Worm (Caenorhabditis elegans) whole organism, late embryonic: ENCODE results near the gene F55C12.19.

Experiments
- C38D4.7 ChIP-seq: fragments of 200-800 bp; sonication (Bioruptor generic); optimal IDR thresholded peaks from 2 replicates; lab custom pipeline; 2018; ENCODE audit warnings: mild to moderate bottlenecking, missing genetic modification characterization, moderate library complexity, missing compliant biosample characterization
- K02D7.2 ChIP-seq: sonication (generic microtip); optimal IDR thresholded peaks from 2 replicates; lab custom pipeline; 2017; ENCODE audit warnings: mild to moderate bottlenecking, missing genetic modification characterization, missing compliant biosample characterization
- K09A11.1 ChIP-seq: sonication (generic microtip); optimal IDR thresholded peaks from 2 replicates; lab custom pipeline; 2017; ENCODE audit warnings: antibody characterized with exemption, mild to moderate bottlenecking, missing genetic modification characterization, missing compliant biosample characterization; ENCODE audit not compliant: insufficient read depth
- Y22D7AL.16 ChIP-seq: sonication (generic microtip); optimal IDR thresholded peaks from 2 replicates; lab custom pipeline; 2016; ENCODE audit warnings: missing genetic modification characterization, missing compliant biosample characterization
- ahr-1 ChIP-seq: sonication (generic microtip); optimal IDR thresholded peaks from 2 replicates; lab custom pipeline; 2016; ENCODE audit warnings: missing genetic modification characterization, missing compliant biosample characterization
- ama-1 ChIP-seq: fragments of 150-350 bp; optimal IDR thresholded peaks from 2 replicates; lab custom pipeline; 2014
- ceh-18 ChIP-seq: sonication (generic microtip); optimal IDR thresholded peaks from 2 replicates; lab custom pipeline; 2016; ENCODE audit warnings: missing genetic modification characterization, missing compliant biosample characterization
- ceh-19 ChIP-seq: fragments of 200-800 bp; sonication (Bioruptor generic); optimal IDR thresholded peaks from 2 replicates; lab custom pipeline; 2018; ENCODE audit warnings: mild to moderate bottlenecking, missing genetic modification characterization, missing compliant biosample characterization
- ceh-2 ChIP-seq: sonication (generic microtip); optimal IDR thresholded peaks from 2 replicates; lab custom pipeline; 2016; ENCODE audit warnings: missing genotype, missing genetic modification characterization, missing compliant biosample characterization
- ceh-22 ChIP-seq: sonication (generic microtip); optimal IDR thresholded peaks from 2 replicates; lab custom pipeline; 2017; ENCODE audit warnings: missing biosample characterization, missing genetic modification characterization
- ceh-24 ChIP-seq: sonication (generic microtip); optimal IDR thresholded peaks from 2 replicates; lab custom pipeline; 2016; ENCODE audit warnings: mild to moderate bottlenecking, missing genetic modification characterization, missing compliant biosample characterization
- ceh-30 ChIP-seq: fragments of 150-350 bp; optimal IDR thresholded peaks from 2 replicates; lab custom pipeline; 2014; ENCODE audit warnings: missing biosample characterization, missing genetic modification characterization
- ceh-31 ChIP-seq: sonication (generic microtip); optimal IDR thresholded peaks from 2 replicates; lab custom pipeline; 2016; ENCODE audit warnings: missing genetic modification characterization, missing compliant biosample characterization
- ceh-6 ChIP-seq: fragments of 200-800 bp; sonication (Bioruptor generic); optimal IDR thresholded peaks from 2 replicates; lab custom pipeline; 2018; ENCODE audit warnings: mild to moderate bottlenecking, missing genetic modification characterization, missing compliant biosample characterization
- dmd-4 ChIP-seq: sonication (generic microtip); optimal IDR thresholded peaks from 2 replicates; lab custom pipeline; 2016; ENCODE audit warnings: borderline replicate concordance, missing genetic modification characterization, missing compliant biosample characterization
- elt-2 ChIP-seq: sonication (generic microtip); optimal IDR thresholded peaks from 2 replicates; lab custom pipeline; 2016; ENCODE audit warnings: missing genetic modification reagents, missing genetic modification characterization, missing compliant biosample characterization
- elt-4 ChIP-seq: sonication (generic microtip); optimal IDR thresholded peaks from 2 replicates; lab custom pipeline; 2016; ENCODE audit warnings: missing genetic modification characterization, missing compliant biosample characterization
- ets-4 ChIP-seq: sonication (generic microtip); optimal IDR thresholded peaks from 2 replicates; lab custom pipeline; 2016; ENCODE audit warnings: missing genetic modification characterization, missing compliant biosample characterization
- eyg-1 ChIP-seq: sonication (generic microtip); optimal IDR thresholded peaks from 2 replicates; lab custom pipeline; 2016; ENCODE audit warnings: missing genotype, missing genetic modification characterization, missing compliant biosample characterization
- fax-1 ChIP-seq: sonication (generic microtip); optimal IDR thresholded peaks from 2 replicates; lab custom pipeline; 2016; ENCODE audit warnings: missing genotype, missing genetic modification characterization, missing compliant biosample characterization
- fkh-10 ChIP-seq: fragments of 150-350 bp; optimal IDR thresholded peaks from 2 replicates; lab custom pipeline; 2014; ENCODE audit warnings: missing biosample characterization, missing genetic modification reagents, missing genetic modification characterization
- gmeb-2 ChIP-seq: sonication (generic microtip); optimal IDR thresholded peaks from 2 replicates; lab custom pipeline; 2016; ENCODE audit warnings: missing genetic modification characterization, inconsistent platforms, missing compliant biosample characterization
- hlh-13 ChIP-seq: fragments of 200-800 bp; sonication (Bioruptor generic); optimal IDR thresholded peaks from 2 replicates; lab custom pipeline; 2018; ENCODE audit warnings: mild to moderate bottlenecking, missing genetic modification characterization, missing compliant biosample characterization
- hlh-15 ChIP-seq: sonication (generic microtip); optimal IDR thresholded peaks from 2 replicates; lab custom pipeline; 2016; ENCODE audit warnings: missing genetic modification characterization, missing compliant biosample characterization
- hlh-8 ChIP-seq: sonication (generic microtip); optimal IDR thresholded peaks from 2 replicates; lab custom pipeline; 2016; ENCODE audit warnings: missing genotype, missing genetic modification characterization, missing compliant biosample characterization
- lin-11 ChIP-seq: fragments of 200-800 bp; sonication (Bioruptor generic); optimal IDR thresholded peaks from 2 replicates; lab custom pipeline; 2018; ENCODE audit warnings: mild to moderate bottlenecking, missing genetic modification characterization, missing compliant biosample characterization
- mec-3 ChIP-seq: sonication (generic microtip); optimal IDR thresholded peaks from 2 replicates; lab custom pipeline; 2016; ENCODE audit warnings: borderline replicate concordance, missing genetic modification characterization, missing compliant biosample characterization
- nfya-1 ChIP-seq: sonication (generic microtip); optimal IDR thresholded peaks from 2 replicates; lab custom pipeline; 2017; ENCODE audit warnings: missing genetic modification characterization, mild to moderate bottlenecking, missing compliant biosample characterization, antibody characterized with exemption, moderate library complexity
- nhr-11 ChIP-seq: fragments of 150-350 bp; optimal IDR thresholded peaks from 2 replicates; lab custom pipeline; 2014; ENCODE audit warnings: missing biosample characterization, missing genetic modification characterization
- npax-4 ChIP-seq: sonication (generic microtip); optimal IDR thresholded peaks from 2 replicates; lab custom pipeline; 2016; ENCODE audit warnings: missing genetic modification characterization, missing compliant biosample characterization
- pag-3 ChIP-seq: sonication (generic microtip); optimal IDR thresholded peaks from 2 replicates; lab custom pipeline; 2016; ENCODE audit warnings: missing compliant biosample characterization, missing genetic modification characterization, borderline replicate concordance
- pha-4 ChIP-seq: fragments of 150-350 bp; optimal IDR thresholded peaks from 2 replicates; lab custom pipeline; 2018; ENCODE audit warnings: missing biosample characterization, missing genetic modification reagents, missing genetic modification characterization
- pqm-1 ChIP-seq: sonication (generic microtip); optimal IDR thresholded peaks from 2 replicates; lab custom pipeline; 2016; ENCODE audit warnings: missing genetic modification characterization, missing compliant biosample characterization
- pros-1 ChIP-seq: fragments of 150-350 bp; optimal IDR thresholded peaks from 2 replicates; lab custom pipeline; 2014; ENCODE audit warnings: missing biosample characterization, missing genetic modification reagents, missing genetic modification characterization
- sdc-2 ChIP-seq: sonication (generic microtip); optimal IDR thresholded peaks from 2 replicates; lab custom pipeline; 2016; ENCODE audit warnings: missing genotype, missing genetic modification characterization, missing compliant biosample characterization
- sox-2 ChIP-seq: fragments of 200-800 bp; sonication (Bioruptor generic); IDR thresholded peaks from 2 replicates; pipeline ENCODE4 v1.3.6; 2022; ENCODE audit warnings: missing genetic modification reagents, missing genetic modification characterization, missing compliant biosample characterization
- sox-4 ChIP-seq: sonication (generic microtip); optimal IDR thresholded peaks from 2 replicates; lab custom pipeline; 2017; ENCODE audit warnings: mild to moderate bottlenecking, missing genetic modification characterization, inconsistent platforms, missing compliant biosample characterization
- syd-9 ChIP-seq: sonication (generic microtip); optimal IDR thresholded peaks from 2 replicates; lab custom pipeline; 2016; ENCODE audit warnings: mild to moderate bottlenecking, missing genetic modification characterization, moderate library complexity, missing compliant biosample characterization
- tbx-2 ChIP-seq: sonication (generic microtip); optimal IDR thresholded peaks from 2 replicates; lab custom pipeline; 2016; ENCODE audit warnings: missing genetic modification characterization, missing compliant biosample characterization
- unc-3 ChIP-seq, 2 experiments: fragments of 200-800 bp in 1 of 2; sonication (Bioruptor generic) in 1 of 2; sonication (generic microtip) in 1 of 2; conservative IDR thresholded peaks in 1 of 2; optimal IDR thresholded peaks in 1 of 2; 2 replicates each; pipeline versions ENCODE4 v1.3.6 to Lab custom; 2016 to 2022; ENCODE audit warnings: missing compliant biosample characterization in 2 of 2, missing genetic modification characterization in 2 of 2, missing genetic modification reagents in 1 of 2
- unc-55 ChIP-seq: sonication (generic microtip); optimal IDR thresholded peaks from 2 replicates; lab custom pipeline; 2017; ENCODE audit warnings: missing biosample characterization, missing genetic modification reagents, missing genetic modification characterization

Gene F55C12.19

ce11 chrII:5845441-5845840 is 20.5 kb upstream of the F55C12.19 start, which contains the start of the genes ZK1248.17 and H41C03.3:
ZK1248.17 (minus strand) TSS chrII:5845541.
H41C03.3 (plus strand) TSS chrII:5845777.
- no peak for TF ChIP-seq pha-4
- TF ChIP-seq tbx-2 (tag; lab: Kevin White, UChicago), result no peak
- no peak for TF ChIP-seq pag-3
- TF ChIP-seq nhr-11 (tag; lab: Kevin White, UChicago), result no peak
- TF ChIP-seq ceh-6 (GFP tag; lab: Kevin White, UChicago), result no peak
- TF ChIP-seq hlh-13, result no peak
- no peak for TF ChIP-seq elt-4 (tag; lab: Kevin White, UChicago)
- no peak for TF ChIP-seq npax-4
- TF ChIP-seq sdc-2, result no peak
- TF ChIP-seq ama-1 (lab: Kevin White, UChicago), result no peak
- no peak for TF ChIP-seq pros-1 (tag; lab: Kevin White, UChicago)
- TF ChIP-seq syd-9 (tag; lab: Kevin White, UChicago), result no peak
- no peak for TF ChIP-seq ceh-18 (tag; lab: Kevin White, UChicago)
- no peak for TF ChIP-seq sox-2 (GFP tag; lab: Robert Waterston, UW)
- no peak for TF ChIP-seq ceh-2 (tag; lab: Kevin White, UChicago)

- TF ChIP-seq ahr-1, result no peak
- TF ChIP-seq elt-2 (tag; lab: Kevin White, UChicago), result peak; percentile 58
- TF ChIP-seq dmd-4 (tag; lab: Kevin White, UChicago), result no peak
- no peak for TF ChIP-seq K09A11.1 (tag; lab: Kevin White, UChicago)
- TF ChIP-seq nfya-1 (tag; lab: Kevin White, UChicago), result no peak
- TF ChIP-seq syd-9 (tag; lab: Kevin White, UChicago), result no peak
Observed at ce11 chrII:5846181-5846580, 19.8 kb upstream of the F55C12.19 start.

- TF ChIP-seq pqm-1 (tag; lab: Kevin White, UChicago), result no peak
- TF ChIP-seq C38D4.7 (GFP tag; lab: Kevin White, UChicago), result no peak
- no peak for TF ChIP-seq unc-3 (GFP tag; conservative IDR thresholded peaks at IDR 0.05; lab: Robert Waterston, UW)
- no peak for TF ChIP-seq unc-3 (tag; optimal IDR thresholded peaks at IDR 0.05; lab: Kevin White, UChicago)
- no peak for TF ChIP-seq sox-2 (GFP tag; lab: Robert Waterston, UW)
- TF ChIP-seq ceh-24, result no peak
- no peak for TF ChIP-seq ceh-19 (GFP tag; lab: Kevin White, UChicago)
- TF ChIP-seq pag-3, result no peak
- no peak for TF ChIP-seq lin-11 (tag; lab: Kevin White, UChicago)
- TF ChIP-seq ceh-30 (tag; lab: Kevin White, UChicago), result no peak
- TF ChIP-seq sox-4 (tag; lab: Kevin White, UChicago), result no peak
- no peak for TF ChIP-seq mec-3 (tag; lab: Kevin White, UChicago)
- TF ChIP-seq tbx-2 (tag; lab: Kevin White, UChicago), result no peak
- no peak for TF ChIP-seq ceh-18 (tag; lab: Kevin White, UChicago)
- TF ChIP-seq fkh-10 (GFP tag; lab: Kevin White, UChicago), result no peak
- TF ChIP-seq K02D7.2 (tag; lab: Kevin White, UChicago), result no peak
- TF ChIP-seq unc-55, result no peak
- no peak for TF ChIP-seq eyg-1 (tag; lab: Kevin White, UChicago)
- no peak for TF ChIP-seq fax-1
Observed at ce11 chrII:5852007-5852406, 13.9 kb upstream of the F55C12.19 start, which contains the start of gene H41C03.2. H41C03.2 (minus strand) TSS chrII:5852107.

ce11 chrII:5853261-5853660 is 12.7 kb upstream of the F55C12.19 start:
- TF ChIP-seq ceh-22 (tag; lab: Kevin White, UChicago) (no peak), Y22D7AL.16 (tag; lab: Kevin White, UChicago) (no peak), elt-4 (tag; lab: Kevin White, UChicago) (no peak), hlh-8 (tag; lab: Kevin White, UChicago) (no peak), gmeb-2 (tag; lab: Kevin White, UChicago) (no peak), nfya-1 (tag; lab: Kevin White, UChicago) (no peak), ets-4 (tag; lab: Kevin White, UChicago) (no peak), ceh-31 (tag; lab: Kevin White, UChicago) (no peak), dmd-4 (tag; lab: Kevin White, UChicago) (no peak), K02D7.2 (tag; lab: Kevin White, UChicago) (no peak), hlh-15 (tag; lab: Kevin White, UChicago) (no peak), K09A11.1 (tag; lab: Kevin White, UChicago) (no peak), npax-4 (no peak), hlh-13 (no peak)
